Fruit fly (Drosophila melanogaster) whole organism, embryonic: ENCODE measurements around the gene CG8136.
A peak's percentile ranks its signal among the peaks of the same experiment; 100 is the strongest.

Source experiments
- ATbp ChIP-seq: fragments of 200-800 bp; sonication (Bioruptor generic); optimal IDR thresholded peaks from 2 replicates; lab custom pipeline; 2017; ENCODE audit warnings: missing biosample characterization, mild to moderate bottlenecking, missing genetic modification characterization, missing genetic modification reagents
- Atf-2 ChIP-seq: fragments of 200-800 bp; sonication (Bioruptor generic); optimal IDR thresholded peaks from 2 replicates; lab custom pipeline; 2016; ENCODE audit warnings: missing biosample characterization, missing genetic modification characterization
- CG1024 ChIP-seq: fragments of 200-800 bp; sonication (Bioruptor generic); IDR thresholded peaks from 2 replicates; pipeline ENCODE4 v1.3.6; 2022; ENCODE audit warnings: missing biosample characterization, missing genetic modification characterization
- CG10431 ChIP-seq: fragments of 200-800 bp; sonication (Bioruptor generic); optimal IDR thresholded peaks from 3 replicates; lab custom pipeline; 2018; ENCODE audit warnings: missing biosample characterization, mild to moderate bottlenecking, missing genetic modification characterization
- CG12769 ChIP-seq: fragments of 200-800 bp; sonication (Bioruptor generic); optimal IDR thresholded peaks from 2 replicates; lab custom pipeline; 2019; ENCODE audit warnings: missing biosample characterization, mild to moderate bottlenecking, missing genetic modification characterization, moderate library complexity
- CG12942 ChIP-seq: fragments of 200-800 bp; sonication (Bioruptor generic); optimal IDR thresholded peaks from 3 replicates; lab custom pipeline; 2016; ENCODE audit warnings: missing biosample characterization, missing genetic modification characterization
- CG13775 ChIP-seq: fragments of 200-800 bp; sonication (Bioruptor generic); optimal IDR thresholded peaks from 3 replicates; lab custom pipeline; 2017; ENCODE audit warnings: missing biosample characterization, mild to moderate bottlenecking, missing genetic modification characterization
- CG1529 ChIP-seq: fragments of 200-800 bp; sonication (Bioruptor generic); optimal IDR thresholded peaks from 3 replicates; lab custom pipeline; 2018; ENCODE audit warnings: missing biosample characterization, missing genetic modification characterization
- CG17328 ChIP-seq: fragments of 200-800 bp; sonication (Bioruptor generic); IDR thresholded peaks from 2 replicates; pipeline ENCODE4 v1.3.6; 2022; ENCODE audit warnings: missing biosample characterization, missing genetic modification characterization
- CG2875 ChIP-seq: fragments of 200-800 bp; sonication (Bioruptor generic); optimal IDR thresholded peaks from 2 replicates; lab custom pipeline; 2017; ENCODE audit warnings: missing biosample characterization, mild to moderate bottlenecking, missing genetic modification characterization, missing genetic modification reagents
- CG31365 ChIP-seq: fragments of 200-800 bp; sonication (Bioruptor generic); optimal IDR thresholded peaks from 2 replicates; lab custom pipeline; 2018; ENCODE audit warnings: missing biosample characterization, mild to moderate bottlenecking, missing genetic modification characterization
- CG42726 ChIP-seq: fragments of 200-800 bp; sonication (Bioruptor generic); IDR thresholded peaks from 2 replicates; pipeline ENCODE4 v1.3.6; 2022; ENCODE audit warnings: missing biosample characterization, missing genetic modification characterization; ENCODE audit not compliant: partially characterized antibody
- CG4282 ChIP-seq: fragments of 200-800 bp; sonication (Bioruptor generic); optimal IDR thresholded peaks from 2 replicates; lab custom pipeline; 2016; ENCODE audit warnings: missing biosample characterization, missing genetic modification characterization
- CG4328 ChIP-seq: fragments of 200-800 bp; sonication (Bioruptor generic); optimal IDR thresholded peaks from 3 replicates; lab custom pipeline; 2017; ENCODE audit warnings: missing biosample characterization, missing genetic modification reagents, missing genetic modification characterization
- CG5180 ChIP-seq: fragments of 200-800 bp; sonication (Bioruptor generic); optimal IDR thresholded peaks from 3 replicates; lab custom pipeline; 2017; ENCODE audit warnings: missing biosample characterization, missing genetic modification characterization, mild to moderate bottlenecking, moderate library complexity, missing genetic modification reagents
- CG6791 ChIP-seq: fragments of 200-800 bp; sonication (Bioruptor generic); IDR thresholded peaks from 3 replicates; pipeline ENCODE4 v1.3.6; 2022; ENCODE audit warnings: missing biosample characterization, missing genetic modification characterization; ENCODE audit not compliant: partially characterized antibody
- CG7928 ChIP-seq: fragments of 200-800 bp; sonication (Bioruptor generic); optimal IDR thresholded peaks from 2 replicates; lab custom pipeline; 2017; ENCODE audit warnings: missing biosample characterization, mild to moderate bottlenecking, missing genetic modification characterization
- CG8765 ChIP-seq: fragments of 200-800 bp; sonication (Bioruptor generic); IDR thresholded peaks from 2 replicates; pipeline ENCODE4 v1.3.6; 2022; ENCODE audit warnings: missing biosample characterization, missing genetic modification characterization
- CG8924 ChIP-seq: fragments of 200-800 bp; optimal IDR thresholded peaks from 3 replicates; lab custom pipeline; 2019; ENCODE audit warnings: missing biosample characterization, mild to moderate bottlenecking, missing genetic modification characterization, moderate library complexity
- CoRest ChIP-seq: fragments of 200-800 bp; sonication (Bioruptor generic); optimal IDR thresholded peaks from 3 replicates; lab custom pipeline; 2018; ENCODE audit warnings: missing biosample characterization, mild to moderate bottlenecking, missing genetic modification characterization, moderate library complexity
- Dll ChIP-seq: fragments of 200-800 bp; sonication (Bioruptor generic); IDR thresholded peaks from 4 replicates; pipeline ENCODE4 v1.3.6; 2022; ENCODE audit warnings: missing biosample characterization, missing genetic modification characterization; ENCODE audit not compliant: partially characterized antibody
- Elba2 ChIP-seq: fragments of 200-800 bp; sonication (Bioruptor generic); optimal IDR thresholded peaks from 3 replicates; lab custom pipeline; 2016; ENCODE audit warnings: missing biosample characterization, missing genetic modification characterization
- Gsc ChIP-seq: fragments of 200-800 bp; sonication (Bioruptor generic); IDR thresholded peaks from 2 replicates; pipeline ENCODE4 v1.3.6; 2022; ENCODE audit warnings: missing biosample characterization, missing genetic modification characterization
- HmgZ ChIP-seq: fragments of 200-800 bp; sonication (Bioruptor generic); optimal IDR thresholded peaks from 2 replicates; lab custom pipeline; 2018; ENCODE audit warnings: missing biosample characterization, mild to moderate bottlenecking, missing genetic modification characterization
- Oaz ChIP-seq: fragments of 200-800 bp; sonication (Bioruptor generic); IDR thresholded peaks from 2 replicates; pipeline ENCODE4 v1.3.6; 2022; ENCODE audit warnings: missing biosample characterization, missing genetic modification characterization
- Ptx1 ChIP-seq: fragments of 200-800 bp; sonication (Bioruptor generic); IDR thresholded peaks from 2 replicates; pipeline ENCODE4 v1.3.6; 2022; ENCODE audit warnings: missing biosample characterization, missing genetic modification characterization
- aop ChIP-seq: fragments of 200-800 bp; sonication (Bioruptor generic); IDR thresholded peaks from 2 replicates; pipeline ENCODE4 v1.3.6; 2022; ENCODE audit warnings: missing biosample characterization, missing genetic modification characterization
- ap ChIP-seq: fragments of 200-800 bp; sonication (Bioruptor generic); IDR thresholded peaks from 2 replicates; pipeline ENCODE4 v1.3.6; 2022; ENCODE audit warnings: missing biosample characterization, missing genetic modification characterization
- ash1 ChIP-seq: fragments of 200-800 bp; sonication (Bioruptor generic); optimal IDR thresholded peaks from 2 replicates; lab custom pipeline; 2018; ENCODE audit warnings: missing biosample characterization, mild to moderate bottlenecking, missing genetic modification characterization
- chn ChIP-seq: fragments of 200-800 bp; sonication (Bioruptor generic); optimal IDR thresholded peaks from 2 replicates; lab custom pipeline; 2016; ENCODE audit warnings: missing biosample characterization, missing genetic modification characterization
- croc ChIP-seq: fragments of 200-800 bp; sonication (Bioruptor generic); conservative IDR thresholded peaks from 3 replicates; pipeline ENCODE4 v1.3.6; 2022; ENCODE audit warnings: missing biosample characterization, missing genetic modification characterization
- dati ChIP-seq: fragments of 200-800 bp; sonication (Bioruptor generic); IDR thresholded peaks from 2 replicates; pipeline ENCODE4 v1.3.6; 2022; ENCODE audit warnings: missing biosample characterization, missing genetic modification characterization
- dm ChIP-seq: fragments of 200-800 bp; sonication (Bioruptor generic); optimal IDR thresholded peaks from 3 replicates; lab custom pipeline; 2016; ENCODE audit warnings: missing biosample characterization, missing genetic modification characterization
- dpn ChIP-seq, 2 experiments: fragments of 200-800 bp; sonication (Bioruptor generic); optimal IDR thresholded peaks; 3 replicates each; lab custom pipeline; 2016; ENCODE audit warnings: missing biosample characterization in 2 of 2, missing genetic modification characterization in 2 of 2
- eyg ChIP-seq: fragments of 200-800 bp; sonication (Bioruptor generic); optimal IDR thresholded peaks from 3 replicates; lab custom pipeline; 2016; ENCODE audit warnings: missing biosample characterization, missing genetic modification characterization
- fd64A ChIP-seq: fragments of 200-800 bp; sonication (Bioruptor generic); optimal IDR thresholded peaks from 3 replicates; lab custom pipeline; 2018; ENCODE audit warnings: missing biosample characterization, mild to moderate bottlenecking, missing genetic modification characterization
- ken ChIP-seq: fragments of 200-800 bp; sonication (Bioruptor generic); IDR thresholded peaks from 3 replicates; pipeline ENCODE4 v1.3.6; 2022; ENCODE audit warnings: missing biosample characterization, missing genetic modification characterization
- lilli ChIP-seq: fragments of 200-800 bp; sonication (Bioruptor generic); optimal IDR thresholded peaks from 3 replicates; lab custom pipeline; 2016; ENCODE audit warnings: missing biosample characterization, missing genetic modification characterization
- maf-S ChIP-seq: fragments of 200-800 bp; sonication (Bioruptor generic); optimal IDR thresholded peaks from 2 replicates; lab custom pipeline; 2016; ENCODE audit warnings: missing biosample characterization, missing genetic modification characterization
- nerfin-2 ChIP-seq: fragments of 200-800 bp; sonication (Bioruptor generic); IDR thresholded peaks from 2 replicates; pipeline ENCODE4 v1.3.6; 2022; ENCODE audit warnings: missing biosample characterization, missing genetic modification characterization; ENCODE audit not compliant: partially characterized antibody
- nom ChIP-seq: fragments of 200-800 bp; sonication (Bioruptor generic); optimal IDR thresholded peaks from 2 replicates; lab custom pipeline; 2017; ENCODE audit warnings: missing biosample characterization, missing genetic modification characterization, mild to moderate bottlenecking, moderate library complexity, missing genetic modification reagents
- phol ChIP-seq: fragments of 200-800 bp; sonication (Bioruptor generic); optimal IDR thresholded peaks from 3 replicates; lab custom pipeline; 2018; ENCODE audit warnings: missing biosample characterization, mild to moderate bottlenecking, missing genetic modification characterization, moderate library complexity
- pros ChIP-seq: fragments of 200-800 bp; sonication (Bioruptor generic); optimal IDR thresholded peaks from 3 replicates; lab custom pipeline; 2019; ENCODE audit warnings: missing biosample characterization, mild to moderate bottlenecking, missing genetic modification characterization, moderate library complexity
- psq ChIP-seq: fragments of 200-800 bp; sonication (Bioruptor generic); optimal IDR thresholded peaks from 2 replicates; lab custom pipeline; 2017; ENCODE audit warnings: missing biosample characterization, missing genetic modification characterization
- salm ChIP-seq: fragments of 200-800 bp; sonication (Bioruptor generic); optimal IDR thresholded peaks from 2 replicates; lab custom pipeline; 2018; ENCODE audit warnings: missing biosample characterization, mild to moderate bottlenecking, missing genetic modification characterization
- sima ChIP-seq: fragments of 200-800 bp; sonication (Bioruptor generic); optimal IDR thresholded peaks from 2 replicates; lab custom pipeline; 2016; ENCODE audit warnings: missing biosample characterization, missing genetic modification characterization
- ssp ChIP-seq: fragments of 200-800 bp; sonication (Bioruptor generic); IDR thresholded peaks from 2 replicates; pipeline ENCODE4 v1.3.6; 2022; ENCODE audit warnings: missing biosample characterization, missing genetic modification characterization
- twi ChIP-seq: fragments of 200-800 bp; optimal IDR thresholded peaks from 2 replicates; lab custom pipeline; 2019; ENCODE audit warnings: missing biosample characterization, mild to moderate bottlenecking, missing genetic modification characterization, moderate library complexity
- unpg ChIP-seq: fragments of 200-800 bp; sonication (Bioruptor generic); optimal IDR thresholded peaks from 3 replicates; lab custom pipeline; 2018; ENCODE audit warnings: missing biosample characterization, mild to moderate bottlenecking, missing genetic modification characterization, moderate library complexity
- vvl ChIP-seq: fragments of 200-800 bp; sonication (Bioruptor generic); IDR thresholded peaks from 2 replicates; pipeline ENCODE4 v1.3.6; 2022; ENCODE audit warnings: missing biosample characterization, missing genetic modification characterization
- zen2 ChIP-seq: fragments of 200-800 bp; sonication (Bioruptor generic); IDR thresholded peaks from 3 replicates; pipeline ENCODE4 v1.3.6; 2022; ENCODE audit warnings: missing biosample characterization, missing genetic modification characterization; ENCODE audit not compliant: partially characterized antibody

The CG8136 gene

DNA sequence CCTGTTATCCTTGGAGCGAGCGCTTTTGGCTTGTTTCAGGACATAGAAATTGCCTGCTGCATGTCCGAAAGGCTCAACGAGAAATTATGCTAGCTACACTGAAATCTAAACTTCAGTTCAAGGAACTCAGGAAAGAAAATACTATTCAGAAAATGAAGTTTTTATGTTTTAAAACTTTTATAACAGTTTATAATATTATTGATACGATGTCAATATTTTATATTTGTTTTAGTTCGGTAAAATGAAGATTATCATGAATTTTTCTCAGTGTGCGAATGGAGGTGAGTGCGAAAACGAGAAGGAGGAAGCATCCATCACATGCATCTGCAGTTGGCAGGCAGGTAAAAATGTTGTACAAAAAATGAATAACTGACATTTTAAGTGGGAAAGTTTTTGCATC, 25.2 kb downstream of the CG8136 start (continued):
- TF ChIP-seq sima (GFP tag; lab: Kevin White, UChicago) (no peak), croc (GFP tag; lab: Robert Waterston, UW) (peak; percentile 46; the same call in 1 of the 3 replicates), Ptx1 (peak; percentile 56; the same call in 1 of the 2 replicates), CG7928 (GFP tag; lab: Kevin White, UChicago) (no peak), HmgZ (tag; lab: Kevin White, UChicago) (peak; percentile 1), Dll (GFP tag; lab: Robert Waterston, UW) (no peak), CG31365 (tag; lab: Kevin White, UChicago) (no peak), nerfin-2 (GFP tag; lab: Robert Waterston, UW) (no peak), ap (GFP tag; lab: Robert Waterston, UW) (peak; percentile 64), CG42726 (GFP tag; lab: Robert Waterston, UW) (no peak), maf-S (GFP tag; lab: Kevin White, UChicago) (no peak), CG4328 (GFP tag; lab: Kevin White, UChicago) (no peak), CG5180 (GFP tag; lab: Kevin White, UChicago) (peak; percentile 27), CG1529 (GFP tag; lab: Kevin White, UChicago) (peak; percentile 61), nom (GFP tag; lab: Kevin White, UChicago) (no peak), psq (GFP tag; lab: Kevin White, UChicago) (no peak), CG12942 (peak; percentile 43), salm (tag; lab: Kevin White, UChicago) (peak; percentile 51), Gsc (no peak), ssp (peak; percentile 30; the same call in 1 of the 2 replicates), Atf-2 (GFP tag; lab: Kevin White, UChicago) (no peak), ken (GFP tag; lab: Robert Waterston, UW) (no peak), lilli (GFP tag; lab: Kevin White, UChicago) (peak; percentile 58), fd64A (GFP tag; lab: Kevin White, UChicago) (no peak), Elba2 (GFP tag; lab: Kevin White, UChicago) (peak; percentile 78), CG4282 (GFP tag; lab: Kevin White, UChicago) (no peak), phol (tag; lab: Kevin White, UChicago) (peak; percentile 73), CG1024 (GFP tag; lab: Robert Waterston, UW) (peak; percentile 42; the same call in 1 of the 2 replicates), CoRest (tag; lab: Kevin White, UChicago) (peak; percentile 67), CG2875 (GFP tag; lab: Kevin White, UChicago) (no peak), CG8924 (tag; lab: Kevin White, UChicago) (peak; percentile 71), CG8765 (GFP tag; lab: Robert Waterston, UW) (peak; percentile 63), CG10431 (GFP tag; lab: Kevin White, UChicago) (no peak), dm (GFP tag; lab: Kevin White, UChicago) (no peak), eyg (GFP tag; lab: Kevin White, UChicago) (no peak), CG13775 (GFP tag; lab: Kevin White, UChicago) (peak; percentile 59), pros (GFP tag; lab: Kevin White, UChicago) (no peak), vvl (GFP tag; lab: Robert Waterston, UW) (peak; percentile 73), ash1 (no peak), ATbp (peak; percentile 37), CG17328 (GFP tag; lab: Robert Waterston, UW) (peak; percentile 71), CG12769 (tag; lab: Kevin White, UChicago) (peak; percentile 7), dati (GFP tag; lab: Robert Waterston, UW) (no peak), CG6791 (GFP tag; lab: Robert Waterston, UW) (no peak), aop (GFP tag; lab: Robert Waterston, UW) (no peak), dpn (GFP tag; optimal IDR thresholded peaks at IDR 0.05; lab: Kevin White, UChicago) (peak in 1 of 2 experiments; percentile 63), chn (GFP tag; lab: Kevin White, UChicago) (peak; percentile 49), unpg (GFP tag; lab: Kevin White, UChicago) (peak; percentile 77), Oaz (GFP tag; lab: Robert Waterston, UW) (no peak), twi (tag; lab: Kevin White, UChicago) (no peak), zen2 (GFP tag; lab: Robert Waterston, UW) (no peak)
